Fruit fly (Drosophila melanogaster) whole organism, embryonic: ENCODE measurements around the gene Ilk.
A peak's percentile ranks its signal among the peaks of the same experiment; 100 is the strongest.

Experiments
- Abd-B ChIP-seq: fragments of 200-800 bp; sonication (Bioruptor generic); optimal IDR thresholded peaks from 2 replicates; lab custom pipeline; 2018; ENCODE audit warnings: missing biosample characterization, mild to moderate bottlenecking, missing genetic modification characterization, moderate library complexity
- Adf1 ChIP-seq: fragments of 200-800 bp; sonication (Bioruptor generic); IDR thresholded peaks from 2 replicates; pipeline ENCODE4 v1.3.6; 2022; ENCODE audit warnings: missing biosample characterization, missing genetic modification characterization
- CG10543 ChIP-seq: fragments of 200-800 bp; sonication (Bioruptor generic); optimal IDR thresholded peaks from 3 replicates; lab custom pipeline; 2017; ENCODE audit warnings: missing biosample characterization, mild to moderate bottlenecking, missing genetic modification characterization, moderate library complexity
- CG12659 ChIP-seq: fragments of 200-800 bp; sonication (Bioruptor generic); optimal IDR thresholded peaks from 3 replicates; lab custom pipeline; 2017; ENCODE audit warnings: mild to moderate bottlenecking, missing biosample characterization, missing genetic modification reagents, missing genetic modification characterization
- CG15011 ChIP-seq: fragments of 200-800 bp; sonication (Bioruptor generic); optimal IDR thresholded peaks from 3 replicates; lab custom pipeline; 2018; ENCODE audit warnings: missing biosample characterization, mild to moderate bottlenecking, missing genetic modification characterization
- CG1603 ChIP-seq: fragments of 200-800 bp; sonication (Bioruptor generic); optimal IDR thresholded peaks from 2 replicates; lab custom pipeline; 2019; ENCODE audit warnings: missing biosample characterization, mild to moderate bottlenecking, missing genetic modification characterization, moderate library complexity
- CG17359 ChIP-seq: fragments of 200-800 bp; sonication (Bioruptor generic); optimal IDR thresholded peaks from 3 replicates; lab custom pipeline; 2018; ENCODE audit warnings: missing biosample characterization, mild to moderate bottlenecking, missing genetic modification characterization, moderate library complexity
- CG17912 ChIP-seq: fragments of 200-800 bp; sonication (Bioruptor generic); optimal IDR thresholded peaks from 2 replicates; lab custom pipeline; 2018; ENCODE audit warnings: missing biosample characterization, mild to moderate bottlenecking, missing genetic modification characterization
- CG2129 ChIP-seq: fragments of 200-800 bp; sonication (Bioruptor generic); IDR thresholded peaks from 2 replicates; pipeline ENCODE4 v1.3.6; 2022; ENCODE audit warnings: missing biosample characterization, missing genetic modification characterization; ENCODE audit not compliant: partially characterized antibody
- CG31365 ChIP-seq: fragments of 200-800 bp; sonication (Bioruptor generic); optimal IDR thresholded peaks from 2 replicates; lab custom pipeline; 2018; ENCODE audit warnings: missing biosample characterization, mild to moderate bottlenecking, missing genetic modification characterization
- CG31441 ChIP-seq: fragments of 200-800 bp; sonication (Bioruptor generic); IDR thresholded peaks from 2 replicates; pipeline ENCODE4 v1.3.6; 2022; ENCODE audit warnings: missing biosample characterization, missing genetic modification characterization
- CG9215 ChIP-seq: fragments of 200-800 bp; sonication (Bioruptor generic); IDR thresholded peaks from 2 replicates; pipeline ENCODE4 v1.3.6; 2022; ENCODE audit warnings: missing biosample characterization, missing genetic modification characterization
- CG9876 ChIP-seq: fragments of 200-800 bp; sonication (Bioruptor generic); optimal IDR thresholded peaks from 2 replicates; lab custom pipeline; 2016; ENCODE audit warnings: missing biosample characterization, missing genetic modification characterization
- Dek ChIP-seq: fragments of 200-800 bp; sonication (Bioruptor generic); optimal IDR thresholded peaks from 3 replicates; lab custom pipeline; 2019; ENCODE audit warnings: missing biosample characterization, mild to moderate bottlenecking, missing genetic modification characterization, moderate library complexity
- E2f2 ChIP-seq: fragments of 200-800 bp; sonication (Bioruptor generic); IDR thresholded peaks from 2 replicates; pipeline ENCODE4 v1.3.6; 2022; ENCODE audit warnings: missing biosample characterization, missing genetic modification characterization
- Eip74EF ChIP-seq, 2 experiments: fragments of 200-800 bp in 1 of 2; fragments of >200 bp in 1 of 2; sonication (Bioruptor generic) in 1 of 2; optimal IDR thresholded peaks; 2 replicates each; lab custom pipeline; 2017 to 2019; ENCODE audit warnings: missing biosample characterization in 2 of 2, missing genetic modification characterization in 2 of 2, mild to moderate bottlenecking in 1 of 2, moderate library complexity in 1 of 2
- Ets97D ChIP-seq: fragments of 200-800 bp; sonication (Bioruptor generic); optimal IDR thresholded peaks from 3 replicates; lab custom pipeline; 2016; ENCODE audit warnings: missing biosample characterization, missing genetic modification characterization
- HHEX ChIP-seq: fragments of 200-800 bp; sonication (Bioruptor generic); optimal IDR thresholded peaks from 3 replicates; lab custom pipeline; 2017; ENCODE audit warnings: missing biosample characterization, mild to moderate bottlenecking, missing genetic modification characterization, missing genetic modification reagents
- Hr51 ChIP-seq, 2 experiments: fragments of 200-800 bp; sonication (Bioruptor generic); optimal IDR thresholded peaks; 2 replicates in 1 of 2; 3 replicates in 1 of 2; lab custom pipeline; 2016 to 2018; ENCODE audit warnings: missing biosample characterization in 2 of 2, missing genetic modification characterization in 2 of 2, mild to moderate bottlenecking in 1 of 2, moderate library complexity in 1 of 2
- Lhr ChIP-seq: fragments of 200-800 bp; sonication (Bioruptor generic); optimal IDR thresholded peaks from 3 replicates; lab custom pipeline; 2017; ENCODE audit warnings: mild to moderate bottlenecking, missing biosample characterization, missing genetic modification reagents, missing genetic modification characterization
- Med ChIP-seq: fragments of 200-800 bp; sonication (Bioruptor generic); peaks from one replicate; lab custom pipeline; 2016; ENCODE audit warnings: missing biosample characterization, missing genetic modification characterization, mild to moderate bottlenecking, inconsistent platforms, moderate library complexity
- Meics ChIP-seq: fragments of 200-800 bp; sonication (Bioruptor generic); optimal IDR thresholded peaks from 2 replicates; lab custom pipeline; 2017; ENCODE audit warnings: missing biosample characterization, mild to moderate bottlenecking, missing genetic modification characterization
- Neu2 ChIP-seq: fragments of 200-800 bp; sonication (Bioruptor generic); optimal IDR thresholded peaks from 3 replicates; lab custom pipeline; 2016; ENCODE audit warnings: missing biosample characterization, missing genetic modification characterization, borderline replicate concordance
- Opbp ChIP-seq: fragments of 200-800 bp; sonication (Bioruptor generic); IDR thresholded peaks from 3 replicates; pipeline ENCODE4 v1.3.6; 2022; ENCODE audit warnings: missing biosample characterization, missing genetic modification characterization; ENCODE audit not compliant: partially characterized antibody
- Rx ChIP-seq: fragments of 200-800 bp; sonication (Bioruptor generic); IDR thresholded peaks from 2 replicates; pipeline ENCODE4 v1.3.6; 2022; ENCODE audit warnings: missing biosample characterization, missing genetic modification characterization
- Sox102F ChIP-seq: fragments of 200-800 bp; sonication (Bioruptor generic); optimal IDR thresholded peaks from 2 replicates; lab custom pipeline; 2018; ENCODE audit warnings: missing biosample characterization, mild to moderate bottlenecking, missing genetic modification characterization, moderate library complexity
- Spps ChIP-seq: fragments of 200-800 bp; sonication (Bioruptor generic); optimal IDR thresholded peaks from 2 replicates; lab custom pipeline; 2018; ENCODE audit warnings: missing biosample characterization, mild to moderate bottlenecking, missing genetic modification characterization
- Sry-β ChIP-seq: fragments of 200-800 bp; sonication (Bioruptor generic); optimal IDR thresholded peaks from 2 replicates; lab custom pipeline; 2018; ENCODE audit warnings: missing biosample characterization, mild to moderate bottlenecking, missing genetic modification characterization, moderate library complexity
- Ssrp ChIP-seq: fragments of 200-800 bp; sonication (Bioruptor generic); optimal IDR thresholded peaks from 2 replicates; lab custom pipeline; 2018; ENCODE audit warnings: missing biosample characterization, mild to moderate bottlenecking, missing genetic modification characterization, moderate library complexity
- YL-1 ChIP-seq: fragments of 200-800 bp; sonication (Bioruptor generic); optimal IDR thresholded peaks from 3 replicates; lab custom pipeline; 2017; ENCODE audit warnings: missing biosample characterization, mild to moderate bottlenecking, missing genetic modification characterization
- cg ChIP-seq: fragments of 200-800 bp; sonication (Bioruptor generic); optimal IDR thresholded peaks from 3 replicates; lab custom pipeline; 2019; ENCODE audit warnings: missing biosample characterization, mild to moderate bottlenecking, missing genetic modification characterization, moderate library complexity
- chinmo ChIP-seq: fragments of 200-800 bp; sonication (Bioruptor generic); IDR thresholded peaks from 4 replicates; pipeline ENCODE4 v1.3.6; 2022; ENCODE audit warnings: missing biosample characterization, missing genetic modification characterization; ENCODE audit not compliant: partially characterized antibody
- dmrt11E ChIP-seq: fragments of 200-800 bp; sonication (Bioruptor generic); optimal IDR thresholded peaks from 3 replicates; lab custom pipeline; 2018; ENCODE audit warnings: missing biosample characterization, mild to moderate bottlenecking, missing genetic modification characterization, moderate library complexity
- dmrt99B ChIP-seq: fragments of 200-800 bp; sonication (Bioruptor generic); optimal IDR thresholded peaks from 2 replicates; lab custom pipeline; 2018; ENCODE audit warnings: missing biosample characterization, mild to moderate bottlenecking, missing genetic modification characterization, moderate library complexity
- en ChIP-seq: fragments of 200-800 bp; sonication (Bioruptor generic); optimal IDR thresholded peaks from 2 replicates; lab custom pipeline; 2016; ENCODE audit warnings: missing biosample characterization, missing genetic modification characterization
- gcm ChIP-seq: fragments of 200-800 bp; sonication (Bioruptor generic); optimal IDR thresholded peaks from 2 replicates; lab custom pipeline; 2019; ENCODE audit warnings: missing biosample characterization, mild to moderate bottlenecking, missing genetic modification characterization, moderate library complexity
- gfzf ChIP-seq: fragments of 200-800 bp; sonication (Bioruptor generic); optimal IDR thresholded peaks from 2 replicates; lab custom pipeline; 2016; ENCODE audit warnings: missing biosample characterization, mild to moderate bottlenecking, missing genetic modification characterization, moderate library complexity
- ham ChIP-seq: fragments of 200-800 bp; sonication (Bioruptor generic); IDR thresholded peaks from 2 replicates; pipeline ENCODE4 v1.3.6; 2022; ENCODE audit warnings: missing biosample characterization, missing genetic modification characterization
- peb ChIP-seq: fragments of 200-800 bp; sonication (Bioruptor generic); IDR thresholded peaks from 2 replicates; pipeline ENCODE4 v1.3.6; 2022; ENCODE audit warnings: missing biosample characterization, missing genetic modification characterization
- sc ChIP-seq, 3 experiments: fragments of >200 bp in 2 of 3; fragments of 200-800 bp in 1 of 3; sonication (Bioruptor generic) in 1 of 3; optimal IDR thresholded peaks; 2 replicates in 2 of 3; 3 replicates in 1 of 3; lab custom pipeline; 2017; ENCODE audit warnings: mild to moderate bottlenecking in 1 of 3, missing biosample characterization in 1 of 3, missing genetic modification characterization in 1 of 3, missing genetic modification reagents in 1 of 3
- schlank ChIP-seq: fragments of 200-800 bp; sonication (Bioruptor generic); optimal IDR thresholded peaks from 2 replicates; lab custom pipeline; 2018; ENCODE audit warnings: missing biosample characterization, mild to moderate bottlenecking, missing genetic modification characterization
- scrt ChIP-seq: fragments of 200-800 bp; sonication (Bioruptor generic); optimal IDR thresholded peaks from 2 replicates; lab custom pipeline; 2018; ENCODE audit warnings: missing biosample characterization, mild to moderate bottlenecking, missing genetic modification characterization, moderate library complexity
- sisA ChIP-seq: fragments of 200-800 bp; sonication (Bioruptor generic); IDR thresholded peaks from 2 replicates; pipeline ENCODE4 v1.3.6; 2022; ENCODE audit warnings: missing biosample characterization, missing genetic modification characterization
- so ChIP-seq: fragments of 200-800 bp; sonication (Bioruptor generic); IDR thresholded peaks from 3 replicates; pipeline ENCODE4 v1.3.6; 2022; ENCODE audit warnings: missing biosample characterization, missing genetic modification characterization
- z ChIP-seq: fragments of 200-800 bp; sonication (Bioruptor generic); IDR thresholded peaks from 3 replicates; pipeline ENCODE4 v1.3.6; 2022; ENCODE audit warnings: missing biosample characterization, missing genetic modification characterization

Gene Ilk

dm6 chr3L:21172527-21173253 is 44.0 kb upstream of the Ilk start, which contains the start of the genes chb and AsnS (continued):
- TF ChIP-seq cg (GFP tag; lab: Kevin White, UChicago): no peak
- TF ChIP-seq CG2129 (GFP tag; lab: Robert Waterston, UW): no peak
- TF ChIP-seq HHEX (GFP tag; lab: Kevin White, UChicago): peak; percentile 83
- TF ChIP-seq Opbp: no peak
- TF ChIP-seq E2f2 (GFP tag; lab: Robert Waterston, UW): peak; percentile 72
- TF ChIP-seq en (GFP tag; lab: Kevin White, UChicago): peak; percentile 54
- TF ChIP-seq sisA (GFP tag; lab: Robert Waterston, UW): peak; percentile 90
- TF ChIP-seq Ssrp (tag; lab: Kevin White, UChicago): peak; percentile 90
- TF ChIP-seq Sox102F (GFP tag; lab: Kevin White, UChicago): peak; percentile 97
- TF ChIP-seq schlank (tag; lab: Kevin White, UChicago): peak; percentile 74
- peak; percentile 50 for TF ChIP-seq Lhr
- peak; percentile 75 for TF ChIP-seq Rx (GFP tag; lab: Robert Waterston, UW)
- peak; percentile 95 for TF ChIP-seq Med (GFP tag; lab: Kevin White, UChicago)
- TF ChIP-seq so (GFP tag; lab: Robert Waterston, UW): peak; percentile 87
- peak; percentile 95 for TF ChIP-seq Dek
- TF ChIP-seq gcm (GFP tag; lab: Kevin White, UChicago): peak; percentile 86
- no peak for TF ChIP-seq CG17912 (GFP tag; lab: Kevin White, UChicago)
- peak; percentile 20 for TF ChIP-seq CG9876 (GFP tag; lab: Kevin White, UChicago)
- TF ChIP-seq CG1603 (tag; lab: Kevin White, UChicago): peak; percentile 89
- TF ChIP-seq CG9215 (GFP tag; lab: Robert Waterston, UW): peak; percentile 80
- TF ChIP-seq gfzf (GFP tag; lab: Kevin White, UChicago): no peak
- TF ChIP-seq sc (optimal IDR thresholded peaks at IDR 0.05; lab: Kevin White, UChicago): no peak
- peak; percentile 62 for TF ChIP-seq sc (GFP tag; optimal IDR thresholded peaks at IDR 0.05; lab: Kevin White, UChicago)
- peak; percentile 89 for TF ChIP-seq chinmo (GFP tag; lab: Robert Waterston, UW)
- TF ChIP-seq Sry-β (GFP tag; lab: Kevin White, UChicago): no peak
- peak; percentile 19 for TF ChIP-seq CG10543 (GFP tag; lab: Kevin White, UChicago)
- peak; percentile 9 for TF ChIP-seq Ets97D (GFP tag; lab: Kevin White, UChicago)
- peak in 1 of 2 experiments; percentile 85 for TF ChIP-seq Eip74EF (GFP tag; optimal IDR thresholded peaks at IDR 0.05; lab: Kevin White, UChicago)
- TF ChIP-seq Hr51 (GFP tag; optimal IDR thresholded peaks at IDR 0.05; lab: Kevin White, UChicago): peak; percentile 52 to 97
- no peak for TF ChIP-seq scrt
- TF ChIP-seq Spps (tag; lab: Kevin White, UChicago): peak; percentile 66
- TF ChIP-seq dmrt99B (tag; lab: Kevin White, UChicago): peak; percentile 92
- TF ChIP-seq dmrt11E (tag; lab: Kevin White, UChicago): peak; percentile 38
- TF ChIP-seq Neu2 (GFP tag; lab: Kevin White, UChicago): no peak
- peak; percentile 88 for TF ChIP-seq CG31441 (GFP tag; lab: Robert Waterston, UW)
- TF ChIP-seq CG15011: peak; percentile 80
- TF ChIP-seq z: peak; percentile 59; the same call in 1 of the 3 replicates
- peak; percentile 87 for TF ChIP-seq peb (GFP tag; lab: Robert Waterston, UW)
- TF ChIP-seq ham: peak; percentile 39; the same call in 1 of the 2 replicates
- peak; percentile 43 for TF ChIP-seq Adf1 (GFP tag; lab: Robert Waterston, UW)
- TF ChIP-seq YL-1 (GFP tag; lab: Kevin White, UChicago): no peak
- peak; percentile 96 for TF ChIP-seq CG17359 (tag; lab: Kevin White, UChicago)
- TF ChIP-seq Abd-B: peak; percentile 92
- TF ChIP-seq Meics (GFP tag; lab: Kevin White, UChicago): peak; percentile 91
- peak; percentile 53 for TF ChIP-seq CG31365
- TF ChIP-seq CG12659: peak; percentile 86
